Worm (Caenorhabditis elegans) whole organism, L4 larva: Measurements from ENCODE around the gene srg-34.

ENCODE experiments used
- T20F7.1 ChIP-seq: fragments of 200-800 bp; sonication (Bioruptor generic); optimal IDR thresholded peaks from 2 replicates; lab custom pipeline; 2018; ENCODE audit warnings: mild to moderate bottlenecking, missing genetic modification characterization, missing compliant biosample characterization
- ama-1 ChIP-seq: fragments of 150-350 bp; optimal IDR thresholded peaks from 2 replicates; lab custom pipeline; 2014; ENCODE audit warnings: inconsistent platforms, mixed read lengths
- daf-16 ChIP-seq, 3 experiments: sonication (generic microtip); optimal IDR thresholded peaks; 2 replicates each; lab custom pipeline; 2016 to 2017; ENCODE audit warnings: missing genetic modification characterization in 3 of 3, missing genetic modification reagents in 3 of 3, mild to moderate bottlenecking in 2 of 3, missing compliant biosample characterization in 2 of 3, missing biosample characterization in 1 of 3, moderate library complexity in 1 of 3
- dmd-6 ChIP-seq: fragments of 200-800 bp; sonication (Bioruptor generic); IDR thresholded peaks from 2 replicates; pipeline ENCODE4 v1.3.6; 2022; ENCODE audit warnings: missing genetic modification reagents, missing genetic modification characterization, missing compliant biosample characterization
- duxl-1 ChIP-seq: sonication (generic microtip); optimal IDR thresholded peaks from 2 replicates; lab custom pipeline; 2016; ENCODE audit warnings: mild to moderate bottlenecking, missing genetic modification characterization, moderate library complexity, missing compliant biosample characterization; ENCODE audit not compliant: poor library complexity
- dve-1 ChIP-seq: sonication (generic microtip); optimal IDR thresholded peaks from 2 replicates; lab custom pipeline; 2017; ENCODE audit warnings: antibody characterized with exemption, mild to moderate bottlenecking, missing genetic modification characterization, missing compliant biosample characterization; ENCODE audit not compliant: insufficient read depth
- egl-43 ChIP-seq: fragments of 200-800 bp; sonication (Bioruptor generic); IDR thresholded peaks from 2 replicates; pipeline ENCODE4 v1.3.6; 2022; ENCODE audit warnings: missing genetic modification reagents, missing genetic modification characterization, missing compliant biosample characterization
- hlh-11 ChIP-seq: fragments of 200-800 bp; sonication (Bioruptor generic); optimal IDR thresholded peaks from 2 replicates; lab custom pipeline; 2018; ENCODE audit warnings: mild to moderate bottlenecking, missing genetic modification characterization, missing compliant biosample characterization
- lin-1 ChIP-seq: fragments of 200-800 bp; sonication (Bioruptor generic); IDR thresholded peaks from 2 replicates; pipeline ENCODE4 v1.3.6; 2022; ENCODE audit warnings: missing genetic modification reagents, missing genetic modification characterization, missing compliant biosample characterization
- lin-15B ChIP-seq: fragments of 150-350 bp; sonication (generic microtip); optimal IDR thresholded peaks from 3 replicates; lab custom pipeline; 2014; ENCODE audit warnings: missing biosample characterization, missing genetic modification characterization
- mdt-29 ChIP-seq: fragments of 200-800 bp; sonication (Bioruptor generic); IDR thresholded peaks from 2 replicates; pipeline ENCODE4 v1.3.6; 2022; ENCODE audit warnings: missing genetic modification reagents, missing genetic modification characterization, missing compliant biosample characterization
- mep-1 ChIP-seq: fragments of 150-350 bp; sonication (generic microtip); optimal IDR thresholded peaks from 3 replicates; lab custom pipeline; 2014; ENCODE audit warnings: missing biosample characterization, missing genetic modification characterization
- mxl-3 ChIP-seq: fragments of 200-800 bp; sonication (Bioruptor generic); optimal IDR thresholded peaks from 2 replicates; lab custom pipeline; 2018; ENCODE audit warnings: mild to moderate bottlenecking, missing genetic modification characterization, missing compliant biosample characterization
- nhr-10 ChIP-seq: fragments of 150-350 bp; optimal IDR thresholded peaks from 2 replicates; lab custom pipeline; 2014; ENCODE audit warnings: missing biosample characterization, missing genetic modification characterization
- nhr-102 ChIP-seq: sonication (generic microtip); optimal IDR thresholded peaks from 2 replicates; lab custom pipeline; 2016; ENCODE audit warnings: mild to moderate bottlenecking, missing genetic modification characterization, moderate library complexity, missing compliant biosample characterization
- nhr-28 ChIP-seq: fragments of 150-350 bp; optimal IDR thresholded peaks from 2 replicates; lab custom pipeline; 2014; ENCODE audit warnings: missing biosample characterization, missing genetic modification characterization
- nhr-77 ChIP-seq: fragments of 150-350 bp; optimal IDR thresholded peaks from 2 replicates; lab custom pipeline; 2014; ENCODE audit warnings: missing biosample characterization, missing genetic modification characterization
- php-3 ChIP-seq: fragments of 200-800 bp; sonication (Bioruptor generic); IDR thresholded peaks from 2 replicates; pipeline ENCODE4 v1.3.6; 2022; ENCODE audit warnings: missing genetic modification reagents, missing genetic modification characterization, missing compliant biosample characterization
- pqm-1 ChIP-seq: sonication (generic microtip); optimal IDR thresholded peaks from 2 replicates; lab custom pipeline; 2017; ENCODE audit warnings: missing biosample characterization, missing genetic modification characterization
- sdz-12 ChIP-seq: fragments of 200-800 bp; sonication (Bioruptor generic); optimal IDR thresholded peaks from 2 replicates; lab custom pipeline; 2018; ENCODE audit warnings: mild to moderate bottlenecking, missing genetic modification characterization, missing compliant biosample characterization
- tag-97 ChIP-seq: fragments of 200-800 bp; sonication (Bioruptor generic); IDR thresholded peaks from 2 replicates; pipeline ENCODE4 v1.3.6; 2022; ENCODE audit warnings: missing genetic modification characterization, missing compliant biosample characterization

The srg-34 gene

ce11 chrV:18516496-18516895 lies 48.2 kb downstream of the srg-34 start, which contains the start of gene hmit-1.1:
hmit-1.1 (plus strand) TSS chrV:18516789.
- no peak for TF ChIP-seq daf-16 (GFP tag; optimal IDR thresholded peaks at IDR 0.05; lab: Kevin White, UChicago)
- TF ChIP-seq daf-16 (tag; optimal IDR thresholded peaks at IDR 0.05; lab: Kevin White, UChicago): peak; percentile 74
- TF ChIP-seq pqm-1 (tag; lab: Kevin White, UChicago): peak; percentile 76
- TF ChIP-seq nhr-102 (tag; lab: Kevin White, UChicago): no peak
- no peak for TF ChIP-seq mxl-3 (GFP tag; lab: Kevin White, UChicago)
- TF ChIP-seq T20F7.1 (GFP tag; lab: Kevin White, UChicago): no peak
- no peak for TF ChIP-seq lin-15B (tag; lab: Kevin White, UChicago)
- no peak for TF ChIP-seq sdz-12
- peak; percentile 68 for TF ChIP-seq hlh-11 (tag; lab: Kevin White, UChicago)
- peak; percentile 52 for TF ChIP-seq nhr-28
- no peak for TF ChIP-seq tag-97 (GFP tag; lab: Robert Waterston, UW)
- TF ChIP-seq mdt-29: no peak
- TF ChIP-seq nhr-10 (tag; lab: Kevin White, UChicago): no peak
- no peak for TF ChIP-seq egl-43 (GFP tag; lab: Robert Waterston, UW)
- TF ChIP-seq lin-1 (GFP tag; lab: Robert Waterston, UW): no peak
- TF ChIP-seq duxl-1: no peak
- TF ChIP-seq mep-1: no peak
- TF ChIP-seq nhr-77 (tag; lab: Kevin White, UChicago): peak; percentile 33
- peak; percentile 86 for TF ChIP-seq php-3
- no peak for TF ChIP-seq ama-1 (lab: Kevin White, UChicago)
- peak; percentile 62 for TF ChIP-seq dve-1
- peak; percentile 83 for TF ChIP-seq dmd-6
